Fruit fly (Drosophila melanogaster): ENCODE measurements around the gene CG16952.
A peak's percentile ranks its signal among the peaks of the same experiment; 100 is the strongest.

The CG16952 gene

dm6 chrX:15869843-15870242 is at the start of gene CG16952 (continued):
- TF ChIP-seq dan (GFP tag; IDR thresholded peaks at IDR 0.05) (no peak), CG34422 (GFP tag; IDR thresholded peaks at IDR 0.05) (no peak), Dref (GFP tag; IDR thresholded peaks at IDR 0.05) (peak; percentile 69), CG32772 (GFP tag; IDR thresholded peaks at IDR 0.05) (no peak), CG12071 (GFP tag; optimal IDR thresholded peaks at IDR 0.05) (no peak), CG1233 (GFP tag; optimal IDR thresholded peaks at IDR 0.05) (no peak), CG10147 (GFP tag; optimal IDR thresholded peaks at IDR 0.05) (peak; percentile 4), Pdp1 (GFP tag; optimal IDR thresholded peaks at IDR 0.05) (peak in 1 of 2 experiments; percentile 91), cato (GFP tag; optimal IDR thresholded peaks at IDR 0.05; ENCODE audit: borderline replicate concordance) (no peak), jigr1 (GFP tag; IDR thresholded peaks at IDR 0.05) (no peak), Bdp1 (GFP tag; optimal IDR thresholded peaks at IDR 0.05) (no peak), Dbx (GFP tag; IDR thresholded peaks at IDR 0.05) (no peak), Bteb2 (GFP tag; optimal IDR thresholded peaks at IDR 0.05) (no peak), CG11247 (GFP tag; IDR thresholded peaks at IDR 0.05) (no peak), Max (GFP tag; optimal IDR thresholded peaks at IDR 0.05) (no peak), tna (GFP tag; IDR thresholded peaks at IDR 0.05; ENCODE audit: partially characterized antibody) (peak; percentile 93), shn (GFP tag; optimal IDR thresholded peaks at IDR 0.05) (no peak), Lim3 (GFP tag; IDR thresholded peaks at IDR 0.05) (no peak), Spps (tag; optimal IDR thresholded peaks at IDR 0.05) (no peak), cad (GFP tag; optimal IDR thresholded peaks at IDR 0.05) (no peak), CG3407 (GFP tag; optimal IDR thresholded peaks at IDR 0.05) (no peak), lmd (GFP tag; IDR thresholded peaks at IDR 0.05) (no peak), ems (GFP tag; optimal IDR thresholded peaks at IDR 0.05) (no peak), lab (GFP tag; optimal IDR thresholded peaks at IDR 0.05) (no peak), CG1529 (GFP tag; optimal IDR thresholded peaks at IDR 0.05) (no peak), CG7839 (tag; optimal IDR thresholded peaks at IDR 0.05) (no peak), so (GFP tag; IDR thresholded peaks at IDR 0.05) (no peak), CG2712 (tag; optimal IDR thresholded peaks at IDR 0.05) (no peak), CG17359 (tag; optimal IDR thresholded peaks at IDR 0.05) (no peak), Nf-YA (GFP tag; IDR thresholded peaks at IDR 0.05) (no peak), bsh (GFP tag; optimal IDR thresholded peaks at IDR 0.05) (no peak), CG2199 (GFP tag; IDR thresholded peaks at IDR 0.05) (no peak), CG7963 (GFP tag; IDR thresholded peaks at IDR 0.05; ENCODE audit: partially characterized antibody) (peak; percentile 88), nau (GFP tag; optimal IDR thresholded peaks at IDR 0.05) (no peak), CG3847 (GFP tag; IDR thresholded peaks at IDR 0.05) (no peak), CG6683 (GFP tag; optimal IDR thresholded peaks at IDR 0.05) (no peak), Ssrp (tag; optimal IDR thresholded peaks at IDR 0.05) (no peak), lola (GFP tag; optimal IDR thresholded peaks at IDR 0.05) (no peak), corto (GFP tag; optimal IDR thresholded peaks at IDR 0.05) (no peak), H15 (GFP tag; IDR thresholded peaks at IDR 0.05) (no peak), lbe (GFP tag; optimal IDR thresholded peaks at IDR 0.05) (no peak), Hey (tag; optimal IDR thresholded peaks at IDR 0.05) (no peak), zf30C (GFP tag; optimal IDR thresholded peaks at IDR 0.05) (no peak), CG33557 (GFP tag; optimal IDR thresholded peaks at IDR 0.05) (no peak), Gsc (GFP tag; IDR thresholded peaks at IDR 0.05) (no peak), Lhr (GFP tag; optimal IDR thresholded peaks at IDR 0.05) (peak; percentile 4), CG10267 (tag; optimal IDR thresholded peaks at IDR 0.05) (peak; percentile 47), fd102C (GFP tag; optimal IDR thresholded peaks at IDR 0.05) (no peak), klu (GFP tag; IDR thresholded peaks at IDR 0.05) (no peak), HmgD (GFP tag; optimal IDR thresholded peaks at IDR 0.05) (peak; percentile 0), CG7786 (GFP tag; optimal IDR thresholded peaks at IDR 0.05) (no peak)

All from whole organism, embryonic.